Worm (Caenorhabditis elegans): ENCODE measurements around the gene zyg-8.

ce11 chrIII:12030669-12031068, 30.8 kb upstream of the zyg-8 start, which contains the start of gene Y79H2A.2:
- TF ChIP-seq ZK546.5 (tag; optimal IDR thresholded peaks at IDR 0.05) (no peak), ztf-7 (tag; optimal IDR thresholded peaks at IDR 0.05) (no peak), dpl-1 (GFP tag; optimal IDR thresholded peaks at IDR 0.05) (no peak), lin-15B (tag; optimal IDR thresholded peaks at IDR 0.05) (no peak), dmd-6 (GFP tag; IDR thresholded peaks at IDR 0.05) (no peak), pha-4 (GFP tag; IDR thresholded peaks at IDR 0.05) (no peak), pha-4 (tag; optimal IDR thresholded peaks at IDR 0.05) (no peak), ama-1 (optimal IDR thresholded peaks at IDR 0.05) (no peak), hmg-1.1 (GFP tag; IDR thresholded peaks at IDR 0.05) (no peak), nhr-42 (GFP tag; IDR thresholded peaks at IDR 0.05) (no peak), dve-1 (tag; optimal IDR thresholded peaks at IDR 0.05; ENCODE audit: insufficient read depth) (peak; percentile 16)
